Worm (Caenorhabditis elegans) whole organism, L2 larva: ENCODE data around the gene pmp-5.
A peak's percentile ranks its signal among the peaks of the same experiment; 100 is the strongest.

Experiments used
- ZK546.5 ChIP-seq: sonication (generic microtip); optimal IDR thresholded peaks from 2 replicates; lab custom pipeline; 2017; ENCODE audit warnings: missing biosample characterization, missing genetic modification characterization
- ama-1 ChIP-seq: fragments of 150-350 bp; optimal IDR thresholded peaks from 2 replicates; lab custom pipeline; 2018; ENCODE audit warnings: inconsistent platforms
- blmp-1 ChIP-seq: sonication (generic microtip); optimal IDR thresholded peaks from 2 replicates; lab custom pipeline; 2017; ENCODE audit warnings: missing genetic modification characterization, mild to moderate bottlenecking, missing compliant biosample characterization, antibody characterized with exemption, moderate library complexity; ENCODE audit not compliant: insufficient read depth
- lin-13 ChIP-seq: fragments of 150-350 bp; optimal IDR thresholded peaks from 2 replicates; lab custom pipeline; 2014; ENCODE audit warnings: missing biosample characterization, missing genetic modification reagents, missing genetic modification characterization
- lin-39 ChIP-seq: fragments of 150-350 bp; optimal IDR thresholded peaks from 2 replicates; lab custom pipeline; 2014; ENCODE audit warnings: missing biosample characterization, missing genetic modification reagents, missing genetic modification characterization
- nhr-237 ChIP-seq: fragments of 150-350 bp; optimal IDR thresholded peaks from 2 replicates; lab custom pipeline; 2014; ENCODE audit warnings: missing biosample characterization, missing genetic modification characterization
- snpc-4 ChIP-seq: fragments of 150-350 bp; optimal IDR thresholded peaks from 2 replicates; lab custom pipeline; 2014; ENCODE audit warnings: missing biosample characterization, missing genetic modification characterization
- zag-1 ChIP-seq: fragments of 150-350 bp; optimal IDR thresholded peaks from 2 replicates; lab custom pipeline; 2014; ENCODE audit warnings: missing biosample characterization, missing genetic modification characterization
- ztf-1 ChIP-seq: fragments of 200-800 bp; sonication (Bioruptor generic); conservative IDR thresholded peaks from 2 replicates; pipeline ENCODE4 v1.3.6; 2022; ENCODE audit warnings: missing genetic modification characterization, missing compliant biosample characterization
- ztf-11 ChIP-seq: sonication (generic microtip); optimal IDR thresholded peaks from 2 replicates; lab custom pipeline; 2017; ENCODE audit warnings: missing biosample characterization, missing genetic modification characterization

ce11 chrV:6699833-6700232 is 34.2 kb upstream of the pmp-5 start:
- TF ChIP-seq zag-1 (tag; lab: Kevin White, UChicago) (no peak), nhr-237 (tag; lab: Kevin White, UChicago) (no peak), ztf-11 (tag; lab: Kevin White, UChicago) (no peak), snpc-4 (tag; lab: Kevin White, UChicago) (no peak), ZK546.5 (tag; lab: Kevin White, UChicago) (no peak), blmp-1 (peak; percentile 50), ztf-1 (no peak), lin-13 (GFP tag; lab: Kevin White, UChicago) (no peak), lin-39 (tag; lab: Kevin White, UChicago) (no peak), ama-1 (lab: Kevin White, UChicago) (no peak)
